Worm (Caenorhabditis elegans): ENCODE data around the gene cyp-13A12.

cyp-13A12 gene

ce11 chrIII:12993055-12993454, 31.3 kb upstream of the cyp-13A12 start:
- TF ChIP-seq egrh-3 (GFP tag; IDR thresholded peaks at IDR 0.05) = peak; percentile 84; the same call in 1 of the 2 replicates
- TF ChIP-seq somi-1 (GFP tag; optimal IDR thresholded peaks at IDR 0.05) = no peak
- TF ChIP-seq zfh-2 (GFP tag; conservative IDR thresholded peaks at IDR 0.05) = peak; percentile 82

ce11 chrIII:12993607-12994006, 30.7 kb upstream of the cyp-13A12 start, which contains the start of gene col-97:
TSS of gene col-97 (minus strand) at chrIII:12993707.
- TF ChIP-seq aptf-2 (GFP tag; conservative IDR thresholded peaks at IDR 0.05) (no peak), C17E4.6 (GFP tag; IDR thresholded peaks at IDR 0.05) (no peak), sptf-2 (GFP tag; optimal IDR thresholded peaks at IDR 0.05) (no peak), lin-35 (GFP tag; optimal IDR thresholded peaks at IDR 0.05) (no peak), bed-2 (GFP tag; IDR thresholded peaks at IDR 0.05) (no peak), mes-4 (tag; optimal IDR thresholded peaks at IDR 0.05) (no peak), B0336.3 (GFP tag; IDR thresholded peaks at IDR 0.05) (no peak), zfh-2 (GFP tag; conservative IDR thresholded peaks at IDR 0.05) (no peak), K12H6.12 (tag; optimal IDR thresholded peaks at IDR 0.05) (no peak), rcor-1 (GFP tag; IDR thresholded peaks at IDR 0.05) (no peak), athp-1 (tag; optimal IDR thresholded peaks at IDR 0.05) (no peak), sea-2 (GFP tag; IDR thresholded peaks at IDR 0.05) (no peak), ztf-26 (tag; optimal IDR thresholded peaks at IDR 0.05) (no peak)

ce11 chrIII:12998252-12998651, 26.1 kb upstream of the cyp-13A12 start:
- TF ChIP-seq bed-1 (GFP tag; IDR thresholded peaks at IDR 0.05) (no peak), F37B4.10 (GFP tag; IDR thresholded peaks at IDR 0.05) (0 out of 2 replicates have a peak, but pooled peaks have one; percentile 62), zfh-2 (GFP tag; conservative IDR thresholded peaks at IDR 0.05) (peak; percentile 59), cebp-2 (GFP tag; IDR thresholded peaks at IDR 0.05) (no peak)

ce11 chrIII:13000457-13000856, 23.9 kb upstream of the cyp-13A12 start, which contains the start of gene ZK1010.8:
TSS of gene ZK1010.8 (minus strand) at chrIII:13000670.
- TF ChIP-seq madf-6 (GFP tag; IDR thresholded peaks at IDR 0.05) (no peak), zfh-2 (GFP tag; conservative IDR thresholded peaks at IDR 0.05) (no peak), nhr-27 (tag; optimal IDR thresholded peaks at IDR 0.05) (no peak), B0019.2 (GFP tag; conservative IDR thresholded peaks at IDR 0.05) (no peak), sptf-2 (GFP tag; optimal IDR thresholded peaks at IDR 0.05) (no peak), C17E4.6 (GFP tag; IDR thresholded peaks at IDR 0.05) (no peak), ets-4 (GFP tag; optimal IDR thresholded peaks at IDR 0.05) (no peak), F39B2.1 (GFP tag; IDR thresholded peaks at IDR 0.05) (no peak), chd-7 (tag; optimal IDR thresholded peaks at IDR 0.05) (no peak), aptf-3 (GFP tag; IDR thresholded peaks at IDR 0.05) (no peak), F49E8.2 (tag; optimal IDR thresholded peaks at IDR 0.05; ENCODE audit: insufficient read depth) (no peak), nhr-120 (GFP tag; IDR thresholded peaks at IDR 0.05) (no peak), tbp1 (GFP tag; optimal IDR thresholded peaks at IDR 0.05) (no peak), ceh-91 (GFP tag; IDR thresholded peaks at IDR 0.05) (no peak), egrh-3 (GFP tag; IDR thresholded peaks at IDR 0.05) (no peak), lsl-1 (GFP tag; optimal IDR thresholded peaks at IDR 0.05) (no peak), nfya-2 (GFP tag; IDR thresholded peaks at IDR 0.05) (no peak), pha-4 (tag; optimal IDR thresholded peaks at IDR 0.05) (no peak)

- peak; percentile 53; the same call in 1 of the 2 replicates for TF ChIP-seq let-526 (GFP tag; IDR thresholded peaks at IDR 0.05)
- no peak for TF ChIP-seq attf-6 (GFP tag; IDR thresholded peaks at IDR 0.05)
- TF ChIP-seq sdz-38 (tag; optimal IDR thresholded peaks at IDR 0.05) = no peak
- no peak for TF ChIP-seq lin-54 (GFP tag; optimal IDR thresholded peaks at IDR 0.05)
- TF ChIP-seq ceh-27 (GFP tag; optimal IDR thresholded peaks at IDR 0.05) = peak; percentile 46
- peak; percentile 17 for TF ChIP-seq attf-5 (GFP tag; optimal IDR thresholded peaks at IDR 0.05)
- no peak for TF ChIP-seq unc-62 (GFP tag; optimal IDR thresholded peaks at IDR 0.05)
- TF ChIP-seq hmg-1.2 (GFP tag; IDR thresholded peaks at IDR 0.05) = peak; percentile 89
- TF ChIP-seq dox-1 (GFP tag; IDR thresholded peaks at IDR 0.05) = peak; percentile 17; the same call in 1 of the 2 replicates
- TF ChIP-seq dpff-1 (tag; optimal IDR thresholded peaks at IDR 0.05) = no peak
- no peak for TF ChIP-seq ztf-6 (GFP tag; IDR thresholded peaks at IDR 0.05)
Observed at ce11 chrIII:13002098-13002497, 22.2 kb upstream of the cyp-13A12 start, which contains the start of gene ZK1010.10. TSS of gene ZK1010.10 (plus strand) at chrIII:13002383.
